Worm (Caenorhabditis elegans): Measurements from ENCODE around the gene aakg-5.

DNA sequence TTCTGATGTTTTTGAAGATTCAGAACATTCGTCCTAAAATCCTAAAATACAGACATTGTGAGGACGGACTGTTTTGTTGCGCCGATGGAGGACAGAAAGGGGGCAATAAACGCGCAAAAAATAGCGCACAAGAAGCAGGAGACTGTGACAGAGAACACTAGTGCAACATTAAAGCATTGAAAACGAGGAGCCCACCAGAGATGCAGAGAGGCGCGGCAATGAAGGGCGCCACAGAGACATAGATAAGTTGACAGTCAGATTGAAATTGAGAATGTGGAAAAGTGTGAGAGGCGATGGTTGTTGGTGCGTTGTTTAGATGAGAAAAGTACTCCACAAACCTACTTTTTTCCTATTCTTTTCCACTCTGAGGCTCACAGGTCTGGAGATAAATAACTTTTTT is at the start of gene aakg-5:
- TF ChIP-seq dve-1 (tag; optimal IDR thresholded peaks at IDR 0.05), result peak; percentile 11
- no peak for TF ChIP-seq fkh-10 (GFP tag; optimal IDR thresholded peaks at IDR 0.05)
- no peak for TF ChIP-seq F13H6.1 (tag; optimal IDR thresholded peaks at IDR 0.05)
- no peak for TF ChIP-seq rnt-1 (tag; optimal IDR thresholded peaks at IDR 0.05)
- TF ChIP-seq ceh-9 (tag; optimal IDR thresholded peaks at IDR 0.05), result no peak

Measured in whole organism, late embryonic.